Worm (Caenorhabditis elegans) whole organism, young adult: Measurements from ENCODE around the gene F22E5.1.
"Not testable (repeated sequence)": the region's sequence is repeated elsewhere in the genome, so short reads cannot be mapped to it uniquely, and the experiment has no call there.

Experiments used
- D2030.7 ChIP-seq: fragments of 200-800 bp; sonication (Bioruptor generic); IDR thresholded peaks from 2 replicates; pipeline ENCODE4 v1.3.6; 2022; ENCODE audit warnings: missing genetic modification reagents, missing genetic modification characterization, missing compliant biosample characterization
- F37B4.10 ChIP-seq: fragments of 200-800 bp; sonication (Bioruptor generic); IDR thresholded peaks from 2 replicates; pipeline ENCODE4 v1.3.6; 2022; ENCODE audit warnings: missing genetic modification characterization, missing compliant biosample characterization
- F39B2.1 ChIP-seq: fragments of 200-800 bp; sonication (Bioruptor generic); IDR thresholded peaks from 2 replicates; pipeline ENCODE4 v1.3.6; 2022; ENCODE audit warnings: missing genetic modification reagents, missing genetic modification characterization, missing compliant biosample characterization
- F49E8.2 ChIP-seq: sonication (generic microtip); optimal IDR thresholded peaks from 3 replicates; lab custom pipeline; 2017; ENCODE audit warnings: missing genetic modification characterization, mild to moderate bottlenecking, missing compliant biosample characterization, antibody characterized with exemption, moderate library complexity; ENCODE audit not compliant: insufficient read depth
- Y56A3A.18 ChIP-seq: fragments of 200-800 bp; sonication (Bioruptor generic); IDR thresholded peaks from 2 replicates; pipeline ENCODE4 v1.3.6; 2022; ENCODE audit warnings: missing genetic modification reagents, missing genetic modification characterization, missing compliant biosample characterization
- Y95B8A.8 ChIP-seq: fragments of 200-800 bp; sonication (Bioruptor generic); IDR thresholded peaks from 2 replicates; pipeline ENCODE4 v1.3.6; 2022; ENCODE audit warnings: missing genetic modification reagents, missing genetic modification characterization, missing compliant biosample characterization
- ZK185.1 ChIP-seq: sonication (generic microtip); optimal IDR thresholded peaks from 2 replicates; lab custom pipeline; 2016; ENCODE audit warnings: mild to moderate bottlenecking, missing genetic modification characterization, missing compliant biosample characterization; ENCODE audit not compliant: poor library complexity, severe bottlenecking
- akir-1 ChIP-seq: fragments of 200-800 bp; sonication (Bioruptor generic); optimal IDR thresholded peaks from 2 replicates; lab custom pipeline; 2018; ENCODE audit warnings: mild to moderate bottlenecking, missing genetic modification characterization, moderate library complexity, missing compliant biosample characterization
- ama-1 ChIP-seq, 3 experiments: fragments of 150-350 bp in 1 of 3; sonication (generic microtip) in 2 of 3; optimal IDR thresholded peaks; 2 replicates each; lab custom pipeline; 2014 to 2018; ENCODE audit warnings: missing biosample characterization in 2 of 3, missing genetic modification characterization in 2 of 3, missing genetic modification reagents in 2 of 3
- aptf-2 ChIP-seq: fragments of 200-800 bp; sonication (Bioruptor generic); conservative IDR thresholded peaks from 2 replicates; pipeline ENCODE4 v1.3.6; 2022; ENCODE audit warnings: missing genetic modification reagents, missing genetic modification characterization, missing compliant biosample characterization
- atf-7 ChIP-seq: sonication (generic microtip); optimal IDR thresholded peaks from 2 replicates; lab custom pipeline; 2017; ENCODE audit warnings: mild to moderate bottlenecking, missing genetic modification characterization, missing compliant biosample characterization
- attf-3 ChIP-seq: fragments of 200-800 bp; sonication (Bioruptor generic); conservative IDR thresholded peaks from 2 replicates; pipeline ENCODE4 v1.3.6; 2022; ENCODE audit warnings: missing genetic modification reagents, missing genetic modification characterization, missing compliant biosample characterization
- bed-1 ChIP-seq: fragments of 200-800 bp; sonication (Bioruptor generic); IDR thresholded peaks from 2 replicates; pipeline ENCODE4 v1.3.6; 2022; ENCODE audit warnings: missing genetic modification reagents, missing genetic modification characterization, missing compliant biosample characterization
- bed-2 ChIP-seq: fragments of 200-800 bp; sonication (Bioruptor generic); IDR thresholded peaks from 2 replicates; pipeline ENCODE4 v1.3.6; 2022; ENCODE audit warnings: missing genetic modification reagents, missing genetic modification characterization, missing compliant biosample characterization
- ceh-100 ChIP-seq: fragments of 200-800 bp; sonication (Bioruptor generic); IDR thresholded peaks from 2 replicates; pipeline ENCODE4 v1.3.6; 2022; ENCODE audit warnings: missing genetic modification reagents, missing genetic modification characterization, missing compliant biosample characterization
- ceh-79 ChIP-seq: sonication (generic microtip); optimal IDR thresholded peaks from 2 replicates; lab custom pipeline; 2017; ENCODE audit warnings: mild to moderate bottlenecking, missing genetic modification characterization, missing compliant biosample characterization
- die-1 ChIP-seq: sonication (generic microtip); optimal IDR thresholded peaks from 2 replicates; lab custom pipeline; 2016; ENCODE audit warnings: missing genotype, mild to moderate bottlenecking, missing genetic modification characterization, missing compliant biosample characterization
- dpl-1 ChIP-seq: fragments of 150-350 bp; optimal IDR thresholded peaks from 2 replicates; lab custom pipeline; 2014; ENCODE audit warnings: missing biosample characterization, missing genetic modification reagents, missing genetic modification characterization
- egrh-3 ChIP-seq: fragments of 200-800 bp; sonication (Bioruptor generic); IDR thresholded peaks from 2 replicates; pipeline ENCODE4 v1.3.6; 2022; ENCODE audit warnings: missing genetic modification reagents, missing genetic modification characterization, missing compliant biosample characterization
- fkh-3 ChIP-seq: sonication (generic microtip); optimal IDR thresholded peaks from 2 replicates; lab custom pipeline; 2016; ENCODE audit warnings: mild to moderate bottlenecking, missing genetic modification characterization, missing compliant biosample characterization
- lag-1 ChIP-seq: fragments of 200-800 bp; sonication (Bioruptor generic); IDR thresholded peaks from 2 replicates; pipeline ENCODE4 v1.3.6; 2022; ENCODE audit warnings: missing genetic modification reagents, missing genetic modification characterization, missing compliant biosample characterization
- let-526 ChIP-seq: fragments of 200-800 bp; sonication (Bioruptor generic); IDR thresholded peaks from 2 replicates; pipeline ENCODE4 v1.3.6; 2022; ENCODE audit warnings: missing genetic modification reagents, missing genetic modification characterization, missing compliant biosample characterization
- lin-35 ChIP-seq, 3 experiments: fragments of 150-350 bp in 2 of 3; sonication (generic microtip) in 1 of 3; optimal IDR thresholded peaks; 2 replicates each; lab custom pipeline; 2014 to 2018; ENCODE audit warnings: missing biosample characterization in 3 of 3, missing genetic modification characterization in 3 of 3, missing genetic modification reagents in 3 of 3
- lsl-1 ChIP-seq: fragments of 200-800 bp; sonication (Bioruptor generic); optimal IDR thresholded peaks from 2 replicates; lab custom pipeline; 2018; ENCODE audit warnings: mild to moderate bottlenecking, missing genetic modification characterization, moderate library complexity, missing compliant biosample characterization
- madf-6 ChIP-seq: fragments of 200-800 bp; sonication (Bioruptor generic); IDR thresholded peaks from 2 replicates; pipeline ENCODE4 v1.3.6; 2022; ENCODE audit warnings: missing genetic modification reagents, missing genetic modification characterization, missing compliant biosample characterization
- madf-8 ChIP-seq: fragments of 200-800 bp; sonication (Bioruptor generic); conservative IDR thresholded peaks from 2 replicates; pipeline ENCODE4 v1.3.6; 2022; ENCODE audit warnings: missing genetic modification reagents, missing genetic modification characterization, missing compliant biosample characterization
- mel-28 ChIP-seq: sonication (generic microtip); optimal IDR thresholded peaks from 2 replicates; lab custom pipeline; 2016; ENCODE audit warnings: borderline replicate concordance, mild to moderate bottlenecking, missing genetic modification characterization, missing compliant biosample characterization
- mes-4 ChIP-seq: sonication (generic microtip); optimal IDR thresholded peaks from 2 replicates; lab custom pipeline; 2016; ENCODE audit warnings: missing genotype, missing genetic modification characterization, missing compliant biosample characterization
- nfya-1 ChIP-seq: sonication (generic microtip); optimal IDR thresholded peaks from 2 replicates; lab custom pipeline; 2017; ENCODE audit warnings: antibody characterized with exemption, missing compliant biosample characterization, missing genetic modification characterization, borderline replicate concordance; ENCODE audit not compliant: insufficient read depth
- nfya-2 ChIP-seq: fragments of 200-800 bp; sonication (Bioruptor generic); IDR thresholded peaks from 2 replicates; pipeline ENCODE4 v1.3.6; 2022; ENCODE audit warnings: missing genetic modification reagents, missing genetic modification characterization, missing compliant biosample characterization
- nfyb-1 ChIP-seq: fragments of 200-800 bp; sonication (Bioruptor generic); IDR thresholded peaks from 2 replicates; pipeline ENCODE4 v1.3.6; 2022; ENCODE audit warnings: missing genetic modification reagents, missing genetic modification characterization, missing compliant biosample characterization
- nhr-120 ChIP-seq: fragments of 200-800 bp; sonication (Bioruptor generic); IDR thresholded peaks from 2 replicates; pipeline ENCODE4 v1.3.6; 2022; ENCODE audit warnings: missing genetic modification characterization, missing compliant biosample characterization
- nhr-90 ChIP-seq: sonication (generic microtip); optimal IDR thresholded peaks from 2 replicates; lab custom pipeline; 2016; ENCODE audit warnings: missing genotype, mild to moderate bottlenecking, missing genetic modification characterization, missing compliant biosample characterization
- rcor-1 ChIP-seq: fragments of 200-800 bp; sonication (Bioruptor generic); IDR thresholded peaks from 2 replicates; pipeline ENCODE4 v1.3.6; 2022; ENCODE audit warnings: missing genetic modification reagents, missing genetic modification characterization, missing compliant biosample characterization
- sdz-38 ChIP-seq: sonication (generic microtip); optimal IDR thresholded peaks from 2 replicates; lab custom pipeline; 2016; ENCODE audit warnings: missing genotype, missing genetic modification characterization, missing compliant biosample characterization
- snpc-1.1 ChIP-seq: sonication (generic microtip); optimal IDR thresholded peaks from 2 replicates; lab custom pipeline; 2017; ENCODE audit warnings: missing genetic modification characterization, mild to moderate bottlenecking, missing compliant biosample characterization, antibody characterized with exemption, moderate library complexity, missing genotype, missing genetic modification reagents; ENCODE audit not compliant: insufficient read depth
- snpc-3.4 ChIP-seq: sonication (generic microtip); optimal IDR thresholded peaks from 2 replicates; lab custom pipeline; 2017; ENCODE audit warnings: missing genetic modification characterization, mild to moderate bottlenecking, missing compliant biosample characterization, antibody characterized with exemption, moderate library complexity, missing genotype, missing genetic modification reagents
- snpc-4 ChIP-seq, 5 experiments: fragments of 150-350 bp in 1 of 5; sonication (generic microtip) in 4 of 5; optimal IDR thresholded peaks; 2 replicates each; lab custom pipeline; 2014 to 2018; ENCODE audit warnings: missing genetic modification characterization in 5 of 5, missing biosample characterization in 3 of 5, antibody characterized with exemption in 2 of 5, mild to moderate bottlenecking in 2 of 5, missing compliant biosample characterization in 2 of 5, missing genotype in 2 of 5, moderate library complexity in 2 of 5, missing genetic modification reagents in 1 of 5
- unc-130 ChIP-seq: sonication (generic microtip); optimal IDR thresholded peaks from 2 replicates; lab custom pipeline; 2016; ENCODE audit warnings: missing genetic modification reagents, missing genetic modification characterization, missing compliant biosample characterization

The F22E5.1 gene

DNA sequence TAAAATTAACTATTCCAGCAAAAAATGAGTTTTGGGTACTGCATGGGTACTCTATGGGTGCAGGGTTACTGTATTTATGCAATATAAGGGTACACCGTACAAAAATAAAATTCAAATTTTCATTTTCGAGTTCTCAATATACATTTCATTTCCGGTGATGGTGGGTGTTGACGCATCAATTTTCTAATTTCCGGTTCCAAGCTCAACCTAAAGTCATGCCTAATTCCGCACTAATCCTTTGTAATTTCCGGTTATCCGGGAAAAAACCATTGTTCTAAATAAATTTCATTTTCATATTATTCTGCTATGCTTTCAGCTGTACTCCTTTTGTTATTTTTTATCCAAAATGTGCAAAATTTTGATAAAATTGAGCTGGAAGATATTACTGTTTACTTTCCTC lies 14.2 kb upstream of the F22E5.1 start, which contains the start of gene gcy-21:
Gene gcy-21, plus strand, starts transcription at position 301 of the 400 bp plus-strand sequence.
- no peak for TF ChIP-seq nfyb-1 (GFP tag; lab: Robert Waterston, UW)
- no peak for TF ChIP-seq bed-1 (GFP tag; lab: Robert Waterston, UW)
- TF ChIP-seq ama-1 (optimal IDR thresholded peaks at IDR 0.05; lab: Kevin White, UChicago): no peak
- TF ChIP-seq ama-1 (GFP tag; optimal IDR thresholded peaks at IDR 0.05; lab: Kevin White, UChicago): no peak
- no peak for TF ChIP-seq lin-35 (GFP tag; optimal IDR thresholded peaks at IDR 0.05; lab: Kevin White, UChicago)

DNA sequence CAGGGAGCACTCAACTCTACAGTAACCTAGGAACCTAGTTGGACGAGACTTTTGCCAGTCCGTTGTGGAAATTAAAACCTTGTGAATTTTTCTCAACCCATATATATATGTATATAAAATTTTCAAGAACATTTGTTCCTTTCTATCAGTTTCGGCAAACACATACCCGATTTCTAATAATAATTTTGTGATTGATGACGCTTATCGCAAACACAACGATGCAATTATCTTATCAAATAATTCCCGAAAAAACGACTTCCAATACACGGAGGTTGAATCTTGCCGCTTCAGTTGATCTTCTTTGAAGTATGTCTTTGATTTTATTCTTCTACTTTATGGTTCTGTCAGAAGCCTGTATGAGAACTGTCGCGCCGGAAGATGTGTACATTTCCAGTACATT lies 8.5 kb upstream of the F22E5.1 start, which contains the start of gene F22E5.2:
Gene F22E5.2, plus strand, starts transcription at position 301 of the 400 bp plus-strand sequence.
- not testable (repeated sequence) for TF ChIP-seq mel-28; F37B4.10 (GFP tag; lab: Robert Waterston, UW); bed-2 (GFP tag; lab: Robert Waterston, UW)

DNA sequence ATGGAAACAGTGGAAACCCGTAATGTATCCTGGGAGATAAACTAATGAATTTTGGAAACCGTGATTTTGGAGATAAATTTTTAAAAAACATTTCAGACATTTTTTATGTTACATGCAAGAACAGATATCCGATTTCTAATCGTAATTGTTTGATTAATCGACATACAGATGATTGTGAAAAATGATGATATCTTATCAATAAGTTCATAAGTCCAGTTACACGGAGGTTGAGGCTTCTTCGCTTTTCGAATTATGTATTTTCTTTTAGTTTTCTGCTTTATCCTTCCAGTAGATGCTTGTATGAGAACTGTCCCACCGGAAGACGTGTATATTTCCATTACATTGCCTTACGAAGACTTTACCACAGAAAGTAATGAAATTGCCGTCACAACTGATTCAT lies 8.0 kb upstream of the F22E5.1 start, which contains the start of gene F22E5.22:
Gene F22E5.22, plus strand, starts transcription at position 301 of the 400 bp plus-strand sequence.
- TF ChIP-seq nfya-2 (GFP tag; lab: Robert Waterston, UW) (no peak), lsl-1 (GFP tag; lab: Kevin White, UChicago) (no peak), snpc-3.4 (tag; lab: Kevin White, UChicago) (no peak), Y95B8A.8 (GFP tag; lab: Robert Waterston, UW) (no peak), nfya-1 (tag; lab: Kevin White, UChicago) (no peak), aptf-2 (GFP tag; lab: Robert Waterston, UW) (no peak), snpc-1.1 (tag; lab: Kevin White, UChicago) (no peak), let-526 (GFP tag; lab: Robert Waterston, UW) (no peak), nhr-120 (GFP tag; lab: Robert Waterston, UW) (no peak), Y56A3A.18 (no peak), mel-28 (no peak), rcor-1 (GFP tag; lab: Robert Waterston, UW) (no peak), akir-1 (no peak), dpl-1 (GFP tag; lab: Kevin White, UChicago) (no peak), F39B2.1 (GFP tag; lab: Robert Waterston, UW) (no peak), die-1 (tag; lab: Kevin White, UChicago) (no peak)

DNA sequence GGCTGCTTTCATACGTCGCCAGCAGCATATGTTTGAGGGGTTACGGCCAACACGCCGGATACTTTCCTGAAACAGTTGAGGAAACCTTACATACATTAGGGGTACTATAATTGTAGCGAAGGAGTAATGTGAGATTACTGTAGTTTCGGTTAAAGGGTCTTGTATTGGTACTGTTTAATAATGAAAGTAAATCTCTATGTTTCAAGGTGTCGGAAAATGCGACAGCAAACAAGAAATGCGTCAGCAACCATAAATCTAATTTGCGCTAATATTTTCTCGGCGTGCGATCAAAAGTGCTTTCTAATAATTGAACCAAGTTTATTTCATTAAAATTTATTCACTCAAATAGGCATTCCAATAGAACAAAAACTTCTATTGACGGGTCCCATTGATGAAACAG lies 1.3 kb upstream of the F22E5.1 start, which contains the start of gene sri-57:
Gene sri-57, minus strand, starts transcription at position 101 of the 400 bp plus-strand sequence.
- not testable (repeated sequence) for TF ChIP-seq D2030.7 (GFP tag; lab: Robert Waterston, UW); fkh-3 (tag; lab: Kevin White, UChicago); snpc-4 (GFP tag; optimal IDR thresholded peaks at IDR 0.05; lab: Kevin White, UChicago); snpc-4 (tag; optimal IDR thresholded peaks at IDR 0.05; lab: Kevin White, UChicago)
- TF ChIP-seq, all 124 proteins: peak for 0; not testable (repeated sequence) for 124

DNA sequence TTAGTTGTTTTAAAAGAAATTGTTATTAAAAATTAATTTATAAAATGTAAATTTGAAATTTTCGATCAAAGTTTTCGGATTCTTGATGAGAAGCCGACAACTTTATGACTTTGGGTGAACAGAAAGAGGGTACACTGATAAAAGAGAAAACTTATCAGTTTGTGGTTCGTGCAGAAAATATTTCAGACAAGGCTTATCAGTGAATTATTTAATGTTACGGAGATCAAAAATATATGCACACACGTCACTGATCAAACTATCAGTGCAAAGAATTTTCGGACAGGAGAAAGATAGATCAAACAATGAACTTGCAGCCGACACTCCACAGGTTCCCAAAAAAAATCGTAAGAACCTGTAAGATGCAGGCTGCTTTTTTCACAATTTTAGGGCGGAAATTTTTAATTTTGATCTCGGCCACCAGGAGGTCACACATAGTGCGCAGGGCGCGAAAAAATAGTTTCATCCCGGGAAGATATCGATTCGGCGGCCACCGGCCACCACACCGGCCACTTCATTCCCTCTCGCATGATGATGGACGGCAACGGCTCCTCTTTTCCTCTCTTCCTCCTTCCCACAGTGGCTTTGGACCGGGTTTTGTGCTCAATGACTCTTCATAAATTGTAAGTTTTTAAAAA lies 4.1 kb downstream of the F22E5.1 start, which contains the start of gene F22E5.17:
Gene F22E5.17, plus strand, starts transcription at position 508 of the 635 bp plus-strand sequence.
- TF ChIP-seq attf-3 (GFP tag; lab: Robert Waterston, UW) (no peak), ceh-79 (tag; lab: Kevin White, UChicago) (no peak), atf-7 (tag; lab: Kevin White, UChicago) (peak; percentile 36), ZK185.1 (tag; lab: Kevin White, UChicago) (no peak), egrh-3 (GFP tag; lab: Robert Waterston, UW) (no peak), madf-6 (GFP tag; lab: Robert Waterston, UW) (peak; percentile 74), mes-4 (tag; lab: Kevin White, UChicago) (no peak), lag-1 (GFP tag; lab: Robert Waterston, UW) (no peak), aptf-2 (GFP tag; lab: Robert Waterston, UW) (peak; percentile 77), madf-8 (GFP tag; lab: Robert Waterston, UW) (peak; percentile 62), F49E8.2 (tag; lab: Kevin White, UChicago) (no peak), nhr-90 (tag; lab: Kevin White, UChicago) (no peak), sdz-38 (tag; lab: Kevin White, UChicago) (no peak), unc-130 (GFP tag; lab: Kevin White, UChicago) (no peak), ceh-100 (GFP tag; lab: Robert Waterston, UW) (no peak), F37B4.10 (GFP tag; lab: Robert Waterston, UW) (no peak)
